Worm (Caenorhabditis elegans): ENCODE results near the gene str-172.

DNA sequence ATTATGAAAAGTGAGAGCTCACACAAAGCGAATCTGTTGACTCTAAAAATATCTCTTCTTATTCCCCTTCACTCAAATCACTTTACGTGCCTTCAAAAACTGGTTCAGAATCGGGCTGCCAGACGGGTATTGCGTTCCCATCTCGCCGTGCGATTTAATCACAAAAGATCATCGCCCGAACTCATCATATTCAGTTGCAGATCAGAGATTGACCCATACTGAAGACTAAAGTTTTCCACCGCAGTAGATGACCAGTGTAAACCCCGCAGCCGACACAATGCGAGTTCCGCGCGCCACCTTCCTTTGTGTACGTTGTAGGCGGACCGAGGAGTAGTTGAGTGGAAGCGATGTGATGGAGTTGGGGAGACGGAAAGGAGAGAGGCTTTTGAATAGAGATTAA is 13.1 kb upstream of the str-172 start:
- TF ChIP-seq W03F9.2 (tag; optimal IDR thresholded peaks at IDR 0.05) (peak; percentile 6), dao-5 (tag; optimal IDR thresholded peaks at IDR 0.05) (no peak), him-1 (tag; optimal IDR thresholded peaks at IDR 0.05) (no peak)

Measured in whole organism, L4/young adult.